Fruit fly (Drosophila melanogaster) whole organism, wandering third instar larva: Measurements from ENCODE around the gene Ent2.

Experiments used
- Abd-B ChIP-seq: fragments of >200 bp; optimal IDR thresholded peaks from 2 replicates; lab custom pipeline; 2017; ENCODE audit warnings: missing biosample characterization, missing genetic modification characterization
- CG32264 ChIP-seq: fragments of 200-800 bp; sonication (Bioruptor generic); optimal IDR thresholded peaks from 2 replicates; lab custom pipeline; 2016; ENCODE audit warnings: missing biosample characterization, missing genetic modification characterization
- CG9705 ChIP-seq: fragments of 200-800 bp; sonication (Bioruptor generic); optimal IDR thresholded peaks from 2 replicates; lab custom pipeline; 2018; ENCODE audit warnings: missing biosample characterization, mild to moderate bottlenecking, missing genetic modification characterization
- CrebA ChIP-seq: fragments of 200-800 bp; sonication (Bioruptor generic); optimal IDR thresholded peaks from 2 replicates; lab custom pipeline; 2016; ENCODE audit warnings: missing biosample characterization, mild to moderate bottlenecking, missing genetic modification characterization, borderline replicate concordance
- Dfd ChIP-seq: fragments of >200 bp; optimal IDR thresholded peaks from 2 replicates; lab custom pipeline; 2017; ENCODE audit warnings: missing biosample characterization, missing genetic modification characterization
- Dif ChIP-seq: fragments of 200-275, 200-300 bp; sonication (Bioruptor generic); optimal IDR thresholded peaks from 2 replicates; lab custom pipeline; 2018; ENCODE audit warnings: missing biosample characterization, missing genetic modification characterization; ENCODE audit not compliant: partially characterized antibody
- GATAd ChIP-seq: sonication (Bioruptor generic); optimal IDR thresholded peaks from 2 replicates; lab custom pipeline; 2016; ENCODE audit warnings: missing biosample characterization, missing genetic modification characterization
- HLH106 ChIP-seq: fragments of 200-800 bp; optimal IDR thresholded peaks from 3 replicates; lab custom pipeline; 2019; ENCODE audit warnings: missing biosample characterization, mild to moderate bottlenecking, missing genetic modification characterization, moderate library complexity
- Hnf4 ChIP-seq: fragments of 200-800 bp; sonication (Bioruptor generic); optimal IDR thresholded peaks from 2 replicates; lab custom pipeline; 2016; ENCODE audit warnings: missing biosample characterization, mild to moderate bottlenecking, missing genetic modification characterization
- Hr78 ChIP-seq: fragments of >200 bp; optimal IDR thresholded peaks from 2 replicates; lab custom pipeline; 2017; ENCODE audit warnings: missing biosample characterization, missing genetic modification characterization
- Hr83 ChIP-seq: fragments of 200-300 bp; sonication (Bioruptor generic); optimal IDR thresholded peaks from 2 replicates; lab custom pipeline; 2016; ENCODE audit warnings: missing biosample characterization, mild to moderate bottlenecking, missing genetic modification characterization, moderate library complexity; ENCODE audit not compliant: poor library complexity, severe bottlenecking
- Jra ChIP-seq: sonication (Bioruptor generic); optimal IDR thresholded peaks from 2 replicates; lab custom pipeline; 2016; ENCODE audit warnings: missing biosample characterization, missing genetic modification characterization
- Mio ChIP-seq: sonication (Bioruptor generic); optimal IDR thresholded peaks from 2 replicates; lab custom pipeline; 2016; ENCODE audit warnings: missing biosample characterization, missing genetic modification characterization
- Myc ChIP-seq: fragments of >200 bp; optimal IDR thresholded peaks from 2 replicates; lab custom pipeline; 2017
- N ChIP-seq: fragments of >200 bp; optimal IDR thresholded peaks from 2 replicates; lab custom pipeline; 2018; ENCODE audit warnings: missing biosample characterization, missing external identifiers, missing genetic modification characterization
- OdsH ChIP-seq: fragments of 200-800 bp; sonication (Bioruptor generic); optimal IDR thresholded peaks from 2 replicates; lab custom pipeline; 2016; ENCODE audit warnings: missing biosample characterization, mild to moderate bottlenecking, missing genetic modification characterization
- Rel ChIP-seq, 2 experiments: fragments of 200-800 bp; sonication (Bioruptor generic) in 1 of 2; optimal IDR thresholded peaks; 2 replicates in 1 of 2; 3 replicates in 1 of 2; lab custom pipeline; 2016 to 2019; ENCODE audit warnings: mild to moderate bottlenecking in 2 of 2, missing biosample characterization in 2 of 2, missing genetic modification characterization in 2 of 2, moderate library complexity in 1 of 2
- Sp1 ChIP-seq: fragments of 200-800 bp; sonication (Bioruptor generic); optimal IDR thresholded peaks from 3 replicates; lab custom pipeline; 2019; ENCODE audit warnings: missing biosample characterization, mild to moderate bottlenecking, missing genetic modification characterization, moderate library complexity
- Vsx2 ChIP-seq: fragments of 200-300, 225-300 bp; sonication (Bioruptor generic); optimal IDR thresholded peaks from 2 replicates; lab custom pipeline; 2018; ENCODE audit warnings: missing biosample characterization, missing genetic modification characterization; ENCODE audit not compliant: partially characterized antibody
- br ChIP-seq: fragments of 200-800 bp; sonication (Bioruptor generic); optimal IDR thresholded peaks from 2 replicates; lab custom pipeline; 2016; ENCODE audit warnings: missing biosample characterization, missing genetic modification characterization
- brk ChIP-seq: fragments of 200-800 bp; sonication (Bioruptor generic); optimal IDR thresholded peaks from 2 replicates; lab custom pipeline; 2016; ENCODE audit warnings: missing biosample characterization, mild to moderate bottlenecking, missing genetic modification characterization
- dl ChIP-seq, 2 experiments: fragments of 175-275, 200-275 bp in 1 of 2; fragments of 200-275 bp in 1 of 2; sonication (Bioruptor generic); optimal IDR thresholded peaks; lab custom pipeline; 2018; ENCODE audit warnings: mild to moderate bottlenecking in 2 of 2, missing biosample characterization in 2 of 2, missing genetic modification characterization in 2 of 2, moderate library complexity in 2 of 2; ENCODE audit not compliant: partially characterized antibody in 2 of 2, insufficient read depth in 1 of 2
- dmrt93B ChIP-seq: fragments of 200-800 bp; sonication (Bioruptor generic); optimal IDR thresholded peaks from 2 replicates; lab custom pipeline; 2018; ENCODE audit warnings: missing biosample characterization, mild to moderate bottlenecking, missing genetic modification characterization
- dsf ChIP-seq: sonication (Bioruptor generic); optimal IDR thresholded peaks from 2 replicates; lab custom pipeline; 2016; ENCODE audit warnings: missing biosample characterization, missing genetic modification characterization, borderline replicate concordance
- ey ChIP-seq: fragments of 200-800 bp; sonication (Bioruptor generic); optimal IDR thresholded peaks from 2 replicates; lab custom pipeline; 2016; ENCODE audit warnings: missing biosample characterization, missing genetic modification characterization
- foxo ChIP-seq, 2 experiments: fragments of 200-800 bp; sonication (Bioruptor generic); optimal IDR thresholded peaks; 2 replicates in 1 of 2; 3 replicates in 1 of 2; lab custom pipeline; 2016 to 2017; ENCODE audit warnings: missing biosample characterization in 2 of 2, missing genetic modification characterization in 2 of 2
- fru ChIP-seq: fragments of 200-800 bp; sonication (Bioruptor generic); optimal IDR thresholded peaks from 3 replicates; lab custom pipeline; 2016; ENCODE audit warnings: missing biosample characterization, mild to moderate bottlenecking, missing genetic modification characterization
- h ChIP-seq: fragments of 200-800 bp; sonication (Bioruptor generic); optimal IDR thresholded peaks from 3 replicates; lab custom pipeline; 2016; ENCODE audit warnings: missing biosample characterization, mild to moderate bottlenecking, missing genetic modification characterization
- jim ChIP-seq: fragments of 175-275, 200-325 bp; sonication (Bioruptor generic); optimal IDR thresholded peaks from 2 replicates; lab custom pipeline; 2016; ENCODE audit warnings: missing biosample characterization, mild to moderate bottlenecking, missing genetic modification characterization
- lola ChIP-seq: fragments of >200 bp; optimal IDR thresholded peaks from 2 replicates; lab custom pipeline; 2017; ENCODE audit warnings: missing biosample characterization, missing genetic modification characterization
- pan ChIP-seq: fragments of >200 bp; optimal IDR thresholded peaks from 2 replicates; lab custom pipeline; 2017
- psq ChIP-seq: fragments of 200-800 bp; sonication (Bioruptor generic); optimal IDR thresholded peaks from 3 replicates; lab custom pipeline; 2017; ENCODE audit warnings: missing biosample characterization, mild to moderate bottlenecking, missing genetic modification characterization, moderate library complexity
- rgr ChIP-seq: fragments of 200-800 bp; sonication (Bioruptor generic); optimal IDR thresholded peaks from 3 replicates; lab custom pipeline; 2016; ENCODE audit warnings: missing biosample characterization, mild to moderate bottlenecking, missing genetic modification characterization
- sage ChIP-seq: fragments of 200-800 bp; sonication (Bioruptor generic); optimal IDR thresholded peaks from 2 replicates; lab custom pipeline; 2016; ENCODE audit warnings: missing biosample characterization, mild to moderate bottlenecking, missing genetic modification characterization
- sv ChIP-seq: fragments of 200-800 bp; sonication (Bioruptor generic); optimal IDR thresholded peaks from 3 replicates; lab custom pipeline; 2016; ENCODE audit warnings: missing biosample characterization, missing genetic modification characterization
- tai ChIP-seq: sonication (Bioruptor generic); optimal IDR thresholded peaks from 2 replicates; lab custom pipeline; 2016; ENCODE audit warnings: missing biosample characterization, missing genetic modification characterization
- usp ChIP-seq: fragments of >200 bp; optimal IDR thresholded peaks from 2 replicates; lab custom pipeline; 2017; ENCODE audit warnings: missing biosample characterization, missing genetic modification characterization
- woc ChIP-seq: sonication (Bioruptor generic); optimal IDR thresholded peaks from 2 replicates; lab custom pipeline; 2016; ENCODE audit warnings: missing biosample characterization, mild to moderate bottlenecking, missing genetic modification characterization

Ent2 gene

DNA sequence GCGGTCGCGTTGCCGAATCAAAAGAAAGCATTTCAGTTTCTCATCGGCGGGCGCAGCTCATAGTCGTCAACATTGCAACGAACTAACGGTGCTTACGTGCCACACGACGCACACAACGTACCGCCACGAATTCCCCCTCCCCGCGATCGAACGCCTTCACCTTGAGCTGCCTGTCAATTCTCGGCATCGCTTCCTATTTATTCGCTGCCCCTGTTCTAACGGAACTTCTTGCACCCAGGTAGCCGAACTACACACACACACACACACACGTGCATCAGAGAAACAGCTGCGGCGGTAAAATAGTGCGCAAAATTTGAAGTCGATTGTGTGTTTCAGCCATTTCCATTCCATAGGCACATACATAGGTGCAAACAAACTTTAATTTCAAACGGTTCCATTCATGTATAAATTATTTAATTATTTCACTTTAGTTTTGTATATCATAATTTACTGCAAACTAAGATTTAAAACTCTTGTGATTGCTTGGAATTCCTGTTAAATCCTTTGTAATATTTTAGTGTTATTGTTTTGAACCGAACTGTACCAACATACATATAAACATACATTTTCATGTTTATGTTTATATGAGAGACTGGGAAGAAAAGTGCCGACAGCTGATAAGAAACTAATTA lies 49.4 kb downstream of the Ent2 start:
- TF ChIP-seq dl (GFP tag; optimal IDR thresholded peaks at IDR 0.05; lab: Kevin White, UChicago; ENCODE audit: insufficient read depth in 1 of 2, partially characterized antibody in 2 of 2) = no peak
- TF ChIP-seq Hnf4 (GFP tag; lab: Kevin White, UChicago) = no peak
- TF ChIP-seq foxo (GFP tag; optimal IDR thresholded peaks at IDR 0.05; lab: Kevin White, UChicago) = no peak
- TF ChIP-seq sv (GFP tag; lab: Kevin White, UChicago) = no peak
- TF ChIP-seq brk = no peak
- TF ChIP-seq dsf (GFP tag; lab: Kevin White, UChicago) = no peak
- TF ChIP-seq Vsx2 = no peak
- no peak for TF ChIP-seq OdsH
- TF ChIP-seq tai (GFP tag; lab: Kevin White, UChicago) = no peak
- no peak for TF ChIP-seq Hr78 (GFP tag; lab: Kevin White, UChicago)
- no peak for TF ChIP-seq Myc (lab: Kevin White, UChicago)
- no peak for TF ChIP-seq psq (GFP tag; lab: Kevin White, UChicago)
- no peak for TF ChIP-seq GATAd (GFP tag; lab: Kevin White, UChicago)
- no peak for TF ChIP-seq N (GFP tag; lab: Kevin White, UChicago)
- no peak for TF ChIP-seq Sp1 (GFP tag; lab: Kevin White, UChicago)
- TF ChIP-seq br (GFP tag; lab: Kevin White, UChicago) = no peak

DNA sequence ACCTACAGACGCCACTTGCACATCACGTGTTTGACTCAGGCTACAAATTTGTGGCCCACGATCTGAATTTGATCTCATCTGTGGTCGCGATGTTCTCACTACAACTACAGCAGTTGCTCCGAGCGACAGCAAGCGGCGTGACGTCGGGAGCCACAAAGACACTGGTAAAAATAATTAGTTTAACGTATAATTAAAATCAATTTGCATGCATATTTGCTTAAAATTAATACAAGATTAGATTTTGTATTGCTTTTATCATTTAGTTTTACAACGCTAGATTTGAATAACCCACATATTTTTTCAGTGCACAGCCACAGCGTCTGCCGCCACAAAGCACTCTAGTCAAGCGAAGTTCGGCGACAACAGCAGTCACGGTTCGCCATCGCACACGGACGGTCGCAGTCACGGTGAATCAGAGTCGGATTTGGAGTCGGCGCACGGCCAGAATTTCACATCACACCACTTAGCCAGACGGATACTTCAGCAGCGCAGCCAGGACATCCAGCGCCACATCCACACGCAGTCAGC lies 50.4 kb downstream of the Ent2 start:
- TF ChIP-seq Sp1 (GFP tag; lab: Kevin White, UChicago) (peak; percentile 100), N (GFP tag; lab: Kevin White, UChicago) (no peak), pan (lab: Kevin White, UChicago) (no peak), br (GFP tag; lab: Kevin White, UChicago) (peak; percentile 100), Dfd (GFP tag; lab: Kevin White, UChicago) (peak; percentile 99), CrebA (GFP tag; lab: Kevin White, UChicago) (peak; percentile 99), Rel (GFP tag; optimal IDR thresholded peaks at IDR 0.05; lab: Kevin White, UChicago) (peak; percentile 100), Rel (tag; optimal IDR thresholded peaks at IDR 0.05; lab: Kevin White, UChicago) (peak; percentile 99), woc (GFP tag; lab: Kevin White, UChicago) (peak; percentile 100), dmrt93B (GFP tag; lab: Kevin White, UChicago) (peak; percentile 100), Jra (GFP tag; lab: Kevin White, UChicago) (peak; percentile 100), brk (peak; percentile 99), rgr (GFP tag; lab: Kevin White, UChicago) (peak; percentile 100), psq (GFP tag; lab: Kevin White, UChicago) (peak; percentile 100), jim (peak; percentile 84), GATAd (GFP tag; lab: Kevin White, UChicago) (peak; percentile 100), OdsH (peak; percentile 100), sv (GFP tag; lab: Kevin White, UChicago) (peak; percentile 100), h (GFP tag; lab: Kevin White, UChicago) (peak; percentile 100), dl (GFP tag; optimal IDR thresholded peaks at IDR 0.05; lab: Kevin White, UChicago; ENCODE audit: insufficient read depth in 1 of 2, partially characterized antibody in 2 of 2) (peak in 1 of 2 experiments; percentile 30), Abd-B (GFP tag; lab: Kevin White, UChicago) (no peak), usp (GFP tag; lab: Kevin White, UChicago) (no peak), CG32264 (GFP tag; lab: Kevin White, UChicago) (peak; percentile 100), Dif (GFP tag; lab: Kevin White, UChicago) (peak; percentile 69), tai (GFP tag; lab: Kevin White, UChicago) (peak; percentile 100), Myc (lab: Kevin White, UChicago) (peak; percentile 23), Vsx2 (no peak), dsf (GFP tag; lab: Kevin White, UChicago) (peak; percentile 99), foxo (GFP tag; optimal IDR thresholded peaks at IDR 0.05; lab: Kevin White, UChicago) (peak; percentile 100), Hr83 (GFP tag; lab: Kevin White, UChicago) (peak; percentile 99), CG9705 (peak; percentile 100), HLH106 (tag; lab: Kevin White, UChicago) (peak; percentile 100), lola (GFP tag; lab: Kevin White, UChicago) (no peak), Hnf4 (GFP tag; lab: Kevin White, UChicago) (peak; percentile 100), sage (GFP tag; lab: Kevin White, UChicago) (peak; percentile 100), fru (GFP tag; lab: Kevin White, UChicago) (peak; percentile 100), Hr78 (GFP tag; lab: Kevin White, UChicago) (no peak), ey (peak; percentile 100), Mio (GFP tag; lab: Kevin White, UChicago) (peak; percentile 98)
